Worm (Caenorhabditis elegans): Measurements from ENCODE around the gene Y25C1A.14.

- TF ChIP-seq pha-4 (tag; optimal IDR thresholded peaks at IDR 0.05) = no peak
- TF ChIP-seq gei-17 (GFP tag; optimal IDR thresholded peaks at IDR 0.05) = no peak
- TF ChIP-seq bed-1 (GFP tag; IDR thresholded peaks at IDR 0.05) = no peak
- no peak for TF ChIP-seq snpc-1.3 (tag; optimal IDR thresholded peaks at IDR 0.05; ENCODE audit: insufficient read depth)
- no peak for TF ChIP-seq tbp1 (GFP tag; optimal IDR thresholded peaks at IDR 0.05)
- TF ChIP-seq snpc-4 (GFP tag; optimal IDR thresholded peaks at IDR 0.05) = no peak
- no peak for TF ChIP-seq snpc-4 (tag; optimal IDR thresholded peaks at IDR 0.05)
- no peak for TF ChIP-seq fkh-3 (tag; optimal IDR thresholded peaks at IDR 0.05)
- no peak for TF ChIP-seq him-1 (tag; optimal IDR thresholded peaks at IDR 0.05)
- no peak for TF ChIP-seq somi-1 (GFP tag; optimal IDR thresholded peaks at IDR 0.05)
- TF ChIP-seq sea-2 (GFP tag; IDR thresholded peaks at IDR 0.05) = no peak
- TF ChIP-seq ztf-6 (GFP tag; IDR thresholded peaks at IDR 0.05) = no peak
- no peak for TF ChIP-seq aptf-2 (GFP tag; conservative IDR thresholded peaks at IDR 0.05)
- no peak for TF ChIP-seq hlh-12 (tag; optimal IDR thresholded peaks at IDR 0.05)
- TF ChIP-seq madf-10 (tag; optimal IDR thresholded peaks at IDR 0.05) = no peak
Measured at ce11 chrII:3062876-3063275, 33.9 kb downstream of the Y25C1A.14 start.

Measured in whole organism, young adult.